Worm (Caenorhabditis elegans): ENCODE measurements around the gene sra-11.
"Not testable (repeated sequence)": the region's sequence is repeated elsewhere in the genome, so short reads cannot be mapped to it uniquely, and the experiment has no call there.

Gene sra-11

DNA sequence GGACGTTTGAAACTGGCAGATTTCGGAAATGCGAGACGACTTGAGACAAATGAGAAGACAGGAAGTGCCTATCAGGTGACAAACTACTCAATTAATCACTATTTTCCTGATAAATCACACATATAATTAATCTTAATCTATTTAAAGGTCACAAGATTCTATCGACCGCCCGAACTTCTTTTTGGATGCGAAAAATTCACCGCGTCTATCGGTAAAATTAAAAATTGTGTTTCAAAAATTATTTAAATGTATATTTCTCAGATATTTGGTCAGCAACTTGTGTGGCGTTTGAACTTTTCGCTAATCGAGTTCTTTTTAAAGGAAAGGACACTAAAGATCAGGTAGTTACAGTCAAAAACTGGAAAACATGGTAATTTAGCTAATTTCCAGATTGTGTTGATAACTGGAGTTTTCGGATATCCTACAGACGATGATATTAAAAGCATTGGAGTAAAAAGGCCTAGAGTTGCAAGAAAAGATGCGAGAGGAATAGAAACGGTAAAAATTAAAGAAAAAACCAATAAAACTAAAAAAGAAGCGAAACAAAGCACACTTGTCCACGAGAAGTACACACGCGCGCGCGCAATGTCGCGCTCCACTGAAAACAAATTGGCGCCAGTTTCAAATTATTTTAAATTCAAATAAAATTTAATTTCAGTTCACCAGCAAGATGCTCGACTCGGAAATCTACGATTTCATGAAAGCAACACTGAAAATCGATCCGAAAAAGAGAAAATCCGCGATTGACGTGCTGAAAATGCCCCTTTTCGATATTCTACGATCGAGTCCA, 38.3 kb upstream of the sra-11 start:
- no peak for TF ChIP-seq tbx-37 (GFP tag; conservative IDR thresholded peaks at IDR 0.05)
- TF ChIP-seq aly-1 (tag; optimal IDR thresholded peaks at IDR 0.05), result no peak
- TF ChIP-seq ets-7 (tag; optimal IDR thresholded peaks at IDR 0.05), result no peak
- TF ChIP-seq F13C5.2 (tag; optimal IDR thresholded peaks at IDR 0.05), result no peak
- no peak for TF ChIP-seq flt-1 (GFP tag; IDR thresholded peaks at IDR 0.05)
- no peak for TF ChIP-seq tbx-11 (GFP tag; IDR thresholded peaks at IDR 0.05)
- no peak for TF ChIP-seq B0310.2 (tag; optimal IDR thresholded peaks at IDR 0.05)
- TF ChIP-seq scrt-1 (GFP tag; IDR thresholded peaks at IDR 0.05), result no peak

DNA sequence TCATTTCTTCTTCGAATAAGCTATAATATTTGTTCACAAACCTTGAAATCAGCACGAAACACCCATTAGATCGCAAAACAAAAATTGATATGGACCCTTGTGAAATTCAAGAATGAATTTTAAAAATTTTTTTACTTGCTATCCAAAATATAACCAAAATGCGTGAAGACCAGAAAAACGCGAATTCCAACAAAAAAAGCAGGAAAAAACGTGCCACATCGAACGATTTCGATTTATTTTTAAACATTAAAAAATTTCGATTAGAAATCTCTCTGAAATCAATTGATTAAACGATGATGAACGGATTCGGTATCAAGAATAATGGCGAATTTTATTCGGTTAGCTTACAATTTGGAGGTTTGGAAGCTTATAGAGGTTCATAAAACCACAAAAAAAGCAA, 37.2 kb upstream of the sra-11 start, which contains the start of the genes tceb-3 and gskl-1:
Gene tceb-3, minus strand, starts transcription at position 101 of the 400 bp plus-strand sequence.
Gene gskl-1, plus strand, starts transcription at position 243 of the 400 bp plus-strand sequence.
- TF ChIP-seq hmg-4 (GFP tag; optimal IDR thresholded peaks at IDR 0.05), result no peak
- no peak for TF ChIP-seq ceh-36 (tag; optimal IDR thresholded peaks at IDR 0.05)
- TF ChIP-seq B0310.2 (tag; optimal IDR thresholded peaks at IDR 0.05), result no peak
- no peak for TF ChIP-seq ceh-13 (GFP tag; optimal IDR thresholded peaks at IDR 0.05)
- TF ChIP-seq sea-1 (GFP tag; conservative IDR thresholded peaks at IDR 0.05), result no peak
- TF ChIP-seq hnd-1 (tag; optimal IDR thresholded peaks at IDR 0.05), result no peak
- no peak for TF ChIP-seq aly-1 (tag; optimal IDR thresholded peaks at IDR 0.05)
- no peak for TF ChIP-seq ama-1 (optimal IDR thresholded peaks at IDR 0.05)
- TF ChIP-seq scrt-1 (GFP tag; IDR thresholded peaks at IDR 0.05), result no peak
- no peak for TF ChIP-seq hmbx-1 (tag; optimal IDR thresholded peaks at IDR 0.05)
- no peak for TF ChIP-seq pes-1 (GFP tag; IDR thresholded peaks at IDR 0.05)

DNA sequence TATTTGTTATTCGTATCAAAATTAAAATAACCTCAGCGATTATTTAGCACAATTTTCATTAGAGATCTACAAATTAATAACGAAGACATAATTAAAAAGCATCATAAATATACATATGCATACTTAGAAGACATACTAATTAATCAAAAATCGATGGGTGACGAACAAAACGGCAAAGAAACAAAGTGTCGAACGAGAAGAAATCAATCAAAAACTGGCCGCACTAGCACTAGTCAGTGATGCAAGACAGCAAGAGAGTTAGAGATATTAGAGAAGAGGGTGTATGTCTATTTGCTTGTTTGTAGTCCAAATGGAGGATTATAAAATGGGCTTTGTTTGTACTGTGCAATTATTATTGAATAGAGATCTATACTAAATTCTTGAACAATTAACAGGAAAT, 36.7 kb upstream of the sra-11 start:
- TF ChIP-seq hmg-4 (GFP tag; optimal IDR thresholded peaks at IDR 0.05), result no peak
- no peak for TF ChIP-seq tbx-11 (GFP tag; IDR thresholded peaks at IDR 0.05)
- no peak for TF ChIP-seq hmbx-1 (tag; optimal IDR thresholded peaks at IDR 0.05)

DNA sequence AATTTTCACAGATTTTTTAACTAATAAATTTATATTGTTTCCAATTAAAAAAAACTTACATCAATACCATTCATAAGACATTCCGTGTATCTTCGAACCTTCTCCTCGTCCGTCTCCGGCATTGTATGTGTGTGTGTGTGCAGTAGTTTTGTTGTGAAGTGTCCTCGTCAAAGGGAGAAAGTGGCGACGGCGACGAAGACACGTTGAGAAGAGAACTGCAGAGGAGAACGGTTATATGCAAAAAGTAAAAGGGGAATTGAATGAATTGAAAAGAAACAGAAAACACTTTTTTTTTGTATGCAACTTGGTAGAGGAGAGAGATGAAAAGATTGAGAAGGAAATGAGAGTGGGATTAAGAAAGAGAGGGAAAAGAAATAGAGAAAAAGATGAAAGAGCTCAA, 35.3 kb upstream of the sra-11 start:
- TF ChIP-seq tra-4 (tag; optimal IDR thresholded peaks at IDR 0.05) (no peak), ets-7 (tag; optimal IDR thresholded peaks at IDR 0.05) (no peak), ama-1 (optimal IDR thresholded peaks at IDR 0.05) (no peak), tbx-37 (GFP tag; conservative IDR thresholded peaks at IDR 0.05) (no peak), flt-1 (GFP tag; IDR thresholded peaks at IDR 0.05) (no peak), ceh-13 (GFP tag; optimal IDR thresholded peaks at IDR 0.05) (no peak), hmg-4 (GFP tag; optimal IDR thresholded peaks at IDR 0.05) (no peak), sea-1 (GFP tag; conservative IDR thresholded peaks at IDR 0.05) (no peak), pes-1 (GFP tag; IDR thresholded peaks at IDR 0.05) (no peak), hmbx-1 (tag; optimal IDR thresholded peaks at IDR 0.05) (no peak), B0310.2 (tag; optimal IDR thresholded peaks at IDR 0.05) (no peak), ceh-36 (tag; optimal IDR thresholded peaks at IDR 0.05) (no peak), tbx-11 (GFP tag; IDR thresholded peaks at IDR 0.05) (no peak), scrt-1 (GFP tag; IDR thresholded peaks at IDR 0.05) (no peak), hnd-1 (tag; optimal IDR thresholded peaks at IDR 0.05) (no peak), F13C5.2 (tag; optimal IDR thresholded peaks at IDR 0.05) (no peak), aly-1 (tag; optimal IDR thresholded peaks at IDR 0.05) (no peak)

DNA sequence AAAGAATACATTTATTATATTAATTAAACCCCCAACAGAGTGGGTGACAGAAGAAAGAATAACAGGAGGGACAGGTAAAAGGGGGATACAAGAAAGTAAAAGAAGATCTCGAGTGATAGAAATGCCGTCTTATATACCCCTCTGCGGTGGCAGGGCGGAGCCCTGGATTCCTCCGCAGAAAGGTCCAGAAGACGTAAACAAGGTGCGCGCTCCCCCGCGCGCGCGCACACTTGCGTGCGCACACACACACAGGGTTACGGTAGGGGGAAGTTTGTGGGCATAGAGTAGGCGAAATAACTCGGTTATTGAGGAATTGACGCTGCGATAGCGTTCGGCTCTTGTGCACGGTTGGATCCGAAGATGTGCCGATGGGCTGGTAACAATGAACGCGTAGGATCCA, 31.8 kb upstream of the sra-11 start, which contains the start of gene R03D7.15:
Gene R03D7.15, plus strand, starts transcription at position 299 of the 400 bp plus-strand sequence.
- TF ChIP-seq hnd-1 (tag; optimal IDR thresholded peaks at IDR 0.05); ets-7 (tag; optimal IDR thresholded peaks at IDR 0.05); ceh-13 (GFP tag; optimal IDR thresholded peaks at IDR 0.05): not testable (repeated sequence)

DNA sequence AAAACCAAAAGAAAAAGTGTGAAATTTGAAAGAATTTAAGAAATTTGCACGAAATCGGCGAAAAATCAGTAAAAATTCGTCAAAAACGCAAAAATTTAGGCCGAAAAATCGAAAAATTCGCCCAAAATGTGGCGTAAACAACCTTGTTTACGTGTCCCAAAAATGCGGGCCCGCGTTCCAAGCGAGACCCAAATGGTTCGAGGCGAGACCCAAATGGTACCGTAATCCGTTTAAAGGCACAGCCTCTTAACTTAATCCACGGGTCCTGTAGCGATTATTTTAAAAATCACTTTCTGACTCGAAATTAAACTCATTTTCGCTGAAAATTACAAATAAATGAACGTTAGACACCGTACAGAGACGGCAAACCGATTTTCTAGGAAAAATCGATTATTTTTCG, 25.2 kb upstream of the sra-11 start:
- TF ChIP-seq B0310.2 (tag; optimal IDR thresholded peaks at IDR 0.05) (no peak), flt-1 (GFP tag; IDR thresholded peaks at IDR 0.05) (no peak), hmg-4 (GFP tag; optimal IDR thresholded peaks at IDR 0.05) (no peak), tbx-37 (GFP tag; conservative IDR thresholded peaks at IDR 0.05) (no peak), sea-1 (GFP tag; conservative IDR thresholded peaks at IDR 0.05) (no peak), ets-7 (tag; optimal IDR thresholded peaks at IDR 0.05) (no peak), pes-1 (GFP tag; IDR thresholded peaks at IDR 0.05) (no peak), scrt-1 (GFP tag; IDR thresholded peaks at IDR 0.05) (no peak), tra-4 (tag; optimal IDR thresholded peaks at IDR 0.05) (no peak), ama-1 (optimal IDR thresholded peaks at IDR 0.05) (no peak)

DNA sequence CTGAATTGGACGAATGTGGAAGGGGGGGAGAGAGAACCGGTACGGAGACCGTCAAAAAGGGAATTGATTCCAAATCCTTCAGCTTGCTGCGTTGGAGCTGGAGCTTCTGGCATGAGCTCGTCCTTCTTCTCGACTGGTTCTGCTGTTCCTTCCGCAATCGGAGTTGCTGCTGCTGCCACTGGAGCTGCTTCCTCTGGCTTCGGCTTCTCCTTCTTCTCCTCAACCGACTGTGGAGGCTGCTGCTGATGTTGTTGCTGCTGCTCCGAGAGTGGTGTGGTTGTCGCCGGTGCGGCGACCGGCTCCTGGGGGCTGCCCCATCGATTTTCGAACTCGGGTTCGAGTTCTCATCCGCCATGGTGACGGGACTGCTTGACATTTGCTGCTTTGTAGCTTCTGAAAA, 24.7 kb upstream of the sra-11 start, which contains the start of gene R03D7.2:
Gene R03D7.2, minus strand, starts transcription at position 399 of the 400 bp plus-strand sequence.
- TF ChIP-seq F13C5.2 (tag; optimal IDR thresholded peaks at IDR 0.05), result no peak
- TF ChIP-seq scrt-1 (GFP tag; IDR thresholded peaks at IDR 0.05), result no peak
- TF ChIP-seq sea-1 (GFP tag; conservative IDR thresholded peaks at IDR 0.05), result no peak
- no peak for TF ChIP-seq hnd-1 (tag; optimal IDR thresholded peaks at IDR 0.05)
- TF ChIP-seq ama-1 (optimal IDR thresholded peaks at IDR 0.05), result no peak
- TF ChIP-seq hmg-4 (GFP tag; optimal IDR thresholded peaks at IDR 0.05), result no peak
- TF ChIP-seq ceh-36 (tag; optimal IDR thresholded peaks at IDR 0.05), result no peak
- TF ChIP-seq tbx-11 (GFP tag; IDR thresholded peaks at IDR 0.05), result no peak
- TF ChIP-seq tbx-37 (GFP tag; conservative IDR thresholded peaks at IDR 0.05), result no peak
- TF ChIP-seq ceh-13 (GFP tag; optimal IDR thresholded peaks at IDR 0.05), result no peak
- no peak for TF ChIP-seq aly-1 (tag; optimal IDR thresholded peaks at IDR 0.05)
- TF ChIP-seq flt-1 (GFP tag; IDR thresholded peaks at IDR 0.05), result no peak
- TF ChIP-seq tra-4 (tag; optimal IDR thresholded peaks at IDR 0.05), result no peak
- no peak for TF ChIP-seq pes-1 (GFP tag; IDR thresholded peaks at IDR 0.05)

Data from whole organism, early embryonic.